Fruit fly (Drosophila melanogaster): ENCODE results near the gene Rbp4.

DNA sequence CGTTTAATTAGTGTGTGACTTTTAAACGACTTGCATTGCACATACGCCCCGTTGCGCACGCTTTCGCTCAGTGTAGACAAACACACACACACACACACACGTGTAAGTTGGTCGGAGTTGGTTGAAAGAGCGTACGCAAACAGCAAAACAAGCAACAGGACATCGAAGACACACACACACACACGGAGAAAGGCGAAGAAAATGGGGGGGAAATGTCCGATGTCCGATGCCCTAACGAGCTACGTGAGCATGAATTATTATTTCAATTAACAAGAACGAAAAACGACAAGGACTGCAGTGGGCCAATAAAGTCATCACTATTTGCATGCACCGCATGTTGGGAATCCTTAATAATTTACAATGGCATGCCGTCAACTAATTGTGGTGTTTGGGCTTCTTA, 39.0 kb downstream of the Rbp4 start:
- TF ChIP-seq CG8478 (optimal IDR thresholded peaks at IDR 0.05) = no peak
- no peak for TF ChIP-seq CTCF (optimal IDR thresholded peaks at IDR 0.05)

All from S2 (cell line).